Fruit fly (Drosophila melanogaster): ENCODE data around the gene CG10431.

- TF ChIP-seq CG4496 (GFP tag; IDR thresholded peaks at IDR 0.05) = no peak
- TF ChIP-seq CG14655 (GFP tag; optimal IDR thresholded peaks at IDR 0.05) = no peak
- TF ChIP-seq CG10348 (GFP tag; IDR thresholded peaks at IDR 0.05) = no peak
- TF ChIP-seq Pif1A (GFP tag; optimal IDR thresholded peaks at IDR 0.05) = no peak
- TF ChIP-seq gl (tag; optimal IDR thresholded peaks at IDR 0.05) = no peak
- TF ChIP-seq CG9948 (tag; optimal IDR thresholded peaks at IDR 0.05) = no peak
- TF ChIP-seq EcR (GFP tag; optimal IDR thresholded peaks at IDR 0.05) = peak; percentile 52
- no peak for TF ChIP-seq CG15710 (tag; optimal IDR thresholded peaks at IDR 0.05)
- no peak for TF ChIP-seq D1 (tag; optimal IDR thresholded peaks at IDR 0.05)
Measured at dm6 chr2L:18979407-18979806, 4.9 kb downstream of the CG10431 start.
